Worm (Caenorhabditis elegans): ENCODE results near the gene asp-4.

DNA sequence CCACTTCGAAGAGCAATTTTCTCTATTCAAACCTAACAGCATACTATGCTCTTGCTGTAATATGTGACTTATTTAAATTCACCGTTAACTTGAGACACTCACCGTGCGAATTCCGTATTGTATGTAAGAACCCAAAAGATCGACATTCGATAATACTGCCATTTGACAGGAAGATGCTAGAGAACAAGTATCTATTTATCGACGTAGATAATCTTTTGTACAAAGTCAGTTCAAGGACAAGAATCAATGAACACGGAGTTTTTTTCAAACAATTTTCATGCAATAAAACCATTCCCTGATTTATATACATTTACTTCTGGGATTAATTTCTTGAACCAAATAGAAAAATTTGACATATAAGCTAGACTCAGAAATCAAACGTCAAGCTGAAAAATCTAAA, 27.0 kb upstream of the asp-4 start, which contains the start of gene K08H2.7:
- TF ChIP-seq unc-62 (GFP tag; optimal IDR thresholded peaks at IDR 0.05) (no peak), lir-1 (GFP tag; conservative IDR thresholded peaks at IDR 0.05) (no peak), lin-40 (tag; optimal IDR thresholded peaks at IDR 0.05) (no peak), unc-130 (GFP tag; optimal IDR thresholded peaks at IDR 0.05) (no peak), T07F8.4 (tag; optimal IDR thresholded peaks at IDR 0.05) (no peak), F52B5.7 (tag; optimal IDR thresholded peaks at IDR 0.05) (no peak)

Measured in whole organism, young adult.